Worm (Caenorhabditis elegans): Measurements from ENCODE around the gene rpl-35.

DNA sequence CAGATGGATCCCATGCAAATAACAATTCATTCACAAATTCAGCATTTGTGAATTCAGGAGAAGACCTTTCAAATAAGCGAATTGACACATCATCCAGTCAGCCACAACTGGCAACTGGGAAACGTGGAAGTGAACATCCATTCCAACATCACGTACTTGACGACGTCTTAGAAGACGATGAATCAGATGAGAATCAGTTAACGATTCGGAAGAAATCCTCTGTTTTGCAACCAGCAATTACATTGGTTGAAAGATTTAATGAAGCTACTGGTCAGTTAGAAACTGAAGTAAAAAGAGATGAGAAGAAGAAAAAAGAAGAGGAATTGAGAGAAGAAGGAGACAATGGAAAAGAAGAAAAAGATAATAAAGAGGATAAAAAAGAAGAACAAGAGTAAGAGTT, 48.5 kb downstream of the rpl-35 start:
- no peak for TF ChIP-seq madf-9 (GFP tag; conservative IDR thresholded peaks at IDR 0.05)
- no peak for TF ChIP-seq snpc-4 (tag; optimal IDR thresholded peaks at IDR 0.05)
- TF ChIP-seq R02D3.7 (tag; optimal IDR thresholded peaks at IDR 0.05): no peak
- no peak for TF ChIP-seq F37D6.2 (tag; optimal IDR thresholded peaks at IDR 0.05)
- no peak for TF ChIP-seq lin-15B (tag; optimal IDR thresholded peaks at IDR 0.05)
- TF ChIP-seq ctbp-1 (GFP tag; IDR thresholded peaks at IDR 0.05): no peak
- TF ChIP-seq zip-2 (tag; optimal IDR thresholded peaks at IDR 0.05): no peak
- TF ChIP-seq fos-1 (tag; optimal IDR thresholded peaks at IDR 0.05): no peak
- TF ChIP-seq ceh-44 (GFP tag; IDR thresholded peaks at IDR 0.05): no peak

Data from whole organism, L4 larva.